Fruit fly (Drosophila melanogaster): ENCODE results near the gene Atg16.

Gene Atg16

dm6 chr3R:29797183-29797582, 37.7 kb downstream of the Atg16 start:
- TF ChIP-seq CG3919 (GFP tag; optimal IDR thresholded peaks at IDR 0.05) (no peak), CG11902 (GFP tag; optimal IDR thresholded peaks at IDR 0.05) (no peak), Smox (GFP tag; optimal IDR thresholded peaks at IDR 0.05) (no peak), Eip75B (GFP tag; optimal IDR thresholded peaks at IDR 0.05) (no peak), CG8319 (GFP tag; optimal IDR thresholded peaks at IDR 0.05) (no peak), CG15336 (GFP tag; IDR thresholded peaks at IDR 0.05) (no peak), cyc (GFP tag; optimal IDR thresholded peaks at IDR 0.05) (no peak), acj6 (GFP tag; optimal IDR thresholded peaks at IDR 0.05) (no peak), CG6854 (GFP tag; optimal IDR thresholded peaks at IDR 0.05) (no peak), salr (GFP tag; optimal IDR thresholded peaks at IDR 0.05) (no peak), Hr38 (GFP tag; optimal IDR thresholded peaks at IDR 0.05) (no peak), CG8119 (GFP tag; IDR thresholded peaks at IDR 0.05) (no peak)

- no peak for TF ChIP-seq CG7368 (GFP tag; optimal IDR thresholded peaks at IDR 0.05)
- peak; percentile 75 for TF ChIP-seq svp (GFP tag)
- peak; percentile 21 for TF ChIP-seq esn (GFP tag; optimal IDR thresholded peaks at IDR 0.05)
- TF ChIP-seq Eip78C (GFP tag), result peak; percentile 24
- no peak for TF ChIP-seq CG6854 (GFP tag; optimal IDR thresholded peaks at IDR 0.05)
- peak; percentile 6 for TF ChIP-seq CG31627 (GFP tag; optimal IDR thresholded peaks at IDR 0.05)
- no peak for TF ChIP-seq CG34406 (GFP tag; optimal IDR thresholded peaks at IDR 0.05)
- no peak for TF ChIP-seq Eip93F (GFP tag; optimal IDR thresholded peaks at IDR 0.05)
- peak; percentile 18 for TF ChIP-seq Hr39 (GFP tag; optimal IDR thresholded peaks at IDR 0.05)
- no peak for TF ChIP-seq CG15336 (GFP tag; IDR thresholded peaks at IDR 0.05)
- TF ChIP-seq topi (GFP tag; optimal IDR thresholded peaks at IDR 0.05), result peak; percentile 35
Measured at dm6 chr3R:29794161-29794882, 40.6 kb downstream of the Atg16 start, which contains the start of gene sro. TSS of gene sro (plus strand) at chr3R:29794597.

dm6 chr3R:29790183-29790582, 44.7 kb downstream of the Atg16 start:
- no peak for TF ChIP-seq CG11294 (GFP tag; IDR thresholded peaks at IDR 0.05)
- no peak for TF ChIP-seq Ets21C (GFP tag; optimal IDR thresholded peaks at IDR 0.05)
- TF ChIP-seq salr (GFP tag; optimal IDR thresholded peaks at IDR 0.05), result no peak

- TF ChIP-seq CG8319 (GFP tag; optimal IDR thresholded peaks at IDR 0.05) (no peak), CG6163 (GFP tag; IDR thresholded peaks at IDR 0.05) (no peak), Sox102F (GFP tag; optimal IDR thresholded peaks at IDR 0.05) (peak; percentile 33), topi (GFP tag; optimal IDR thresholded peaks at IDR 0.05) (peak; percentile 38), Blimp-1 (GFP tag; optimal IDR thresholded peaks at IDR 0.05) (peak; percentile 65), Hr4 (GFP tag; optimal IDR thresholded peaks at IDR 0.05) (no peak), CG6854 (GFP tag; optimal IDR thresholded peaks at IDR 0.05) (peak; percentile 56), CG7368 (GFP tag; optimal IDR thresholded peaks at IDR 0.05) (no peak), CG11762 (GFP tag; optimal IDR thresholded peaks at IDR 0.05; ENCODE audit: insufficient read depth) (no peak), CG11294 (GFP tag; IDR thresholded peaks at IDR 0.05) (no peak), esn (GFP tag; optimal IDR thresholded peaks at IDR 0.05) (peak; percentile 43), Eip93F (GFP tag; optimal IDR thresholded peaks at IDR 0.05) (peak; percentile 5), CG6792 (GFP tag; optimal IDR thresholded peaks at IDR 0.05) (no peak), fd85E (GFP tag; optimal IDR thresholded peaks at IDR 0.05) (no peak), vri (GFP tag; optimal IDR thresholded peaks at IDR 0.05) (peak; percentile 18), Met (GFP tag; optimal IDR thresholded peaks at IDR 0.05) (peak; percentile 15), Sox15 (GFP tag; optimal IDR thresholded peaks at IDR 0.05) (no peak), CG8119 (GFP tag; IDR thresholded peaks at IDR 0.05) (no peak), Sox14 (GFP tag; optimal IDR thresholded peaks at IDR 0.05) (peak; percentile 18), svp (GFP tag) (peak; percentile 77), CG9139 (GFP tag; optimal IDR thresholded peaks at IDR 0.05) (no peak)
Measured at dm6 chr3R:29787891-29788549, 46.9 kb downstream of the Atg16 start.
